Worm (Caenorhabditis elegans): ENCODE results near the gene lido-16.

Gene lido-16

DNA sequence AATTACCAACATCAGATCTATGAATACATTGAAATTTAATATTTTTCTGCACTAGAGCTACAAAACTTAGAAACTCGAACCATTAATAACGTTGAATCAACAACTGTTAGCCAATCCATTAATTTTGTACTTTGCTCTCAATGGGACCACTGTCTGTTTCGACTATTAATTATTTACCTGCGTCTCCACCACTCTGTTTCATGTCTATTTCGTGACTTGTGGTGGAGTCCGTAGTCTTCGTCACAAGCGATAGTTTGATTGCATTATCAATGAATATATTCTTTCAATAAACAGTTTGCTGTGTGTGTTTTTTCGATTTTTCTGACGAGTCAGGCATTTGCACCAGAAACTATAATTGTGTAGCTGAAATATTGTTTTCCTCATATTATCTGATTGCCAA, 1.6 kb upstream of the lido-16 start:
- TF ChIP-seq fkh-6 (tag; optimal IDR thresholded peaks at IDR 0.05) (no peak), rnt-1 (tag; optimal IDR thresholded peaks at IDR 0.05) (peak; percentile 16), madf-2 (tag; optimal IDR thresholded peaks at IDR 0.05) (no peak), npax-4 (tag; optimal IDR thresholded peaks at IDR 0.05) (no peak), pha-2 (tag; optimal IDR thresholded peaks at IDR 0.05) (no peak), ceh-22 (tag; optimal IDR thresholded peaks at IDR 0.05) (no peak), ahr-1 (tag; optimal IDR thresholded peaks at IDR 0.05) (no peak), pros-1 (tag; optimal IDR thresholded peaks at IDR 0.05) (no peak), lin-11 (tag; optimal IDR thresholded peaks at IDR 0.05) (no peak), fkh-10 (GFP tag; optimal IDR thresholded peaks at IDR 0.05) (no peak), hlh-13 (GFP tag; optimal IDR thresholded peaks at IDR 0.05) (no peak), unc-55 (GFP tag; optimal IDR thresholded peaks at IDR 0.05) (peak; percentile 31), pax-1 (tag; optimal IDR thresholded peaks at IDR 0.05) (no peak), ceh-30 (tag; optimal IDR thresholded peaks at IDR 0.05) (no peak), pha-4 (tag; optimal IDR thresholded peaks at IDR 0.05) (no peak), T23F11.4 (GFP tag; optimal IDR thresholded peaks at IDR 0.05) (no peak), odd-2 (tag; optimal IDR thresholded peaks at IDR 0.05) (no peak)

DNA sequence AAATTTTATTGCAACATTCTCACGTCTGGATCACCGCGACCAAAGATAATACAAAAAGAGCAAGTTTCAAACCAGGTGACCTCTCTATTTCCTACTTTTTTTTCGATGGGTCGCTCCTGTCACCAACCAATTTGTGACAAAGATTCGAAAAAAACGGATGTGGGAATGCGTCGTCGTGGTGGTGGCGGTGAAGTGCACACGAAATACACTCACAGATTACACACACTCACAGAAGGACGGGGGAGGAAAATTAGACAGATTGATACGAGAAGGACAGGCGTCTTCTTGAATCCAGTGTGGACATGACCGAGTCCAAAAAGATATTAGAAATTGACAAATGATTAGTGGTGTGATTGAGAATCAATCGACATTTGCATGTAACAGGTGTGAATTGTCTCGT, 2.0 kb downstream of the lido-16 start:
- TF ChIP-seq unc-55 (GFP tag; optimal IDR thresholded peaks at IDR 0.05): peak; percentile 50
- TF ChIP-seq ets-4 (tag; optimal IDR thresholded peaks at IDR 0.05): no peak
- TF ChIP-seq ama-1 (optimal IDR thresholded peaks at IDR 0.05): no peak
- TF ChIP-seq gmeb-2 (tag; optimal IDR thresholded peaks at IDR 0.05): no peak
- no peak for TF ChIP-seq ceh-31 (tag; optimal IDR thresholded peaks at IDR 0.05)
- TF ChIP-seq fkh-6 (tag; optimal IDR thresholded peaks at IDR 0.05): no peak
- no peak for TF ChIP-seq ceh-19 (GFP tag; optimal IDR thresholded peaks at IDR 0.05)
- TF ChIP-seq ceh-34 (tag; optimal IDR thresholded peaks at IDR 0.05): no peak

DNA sequence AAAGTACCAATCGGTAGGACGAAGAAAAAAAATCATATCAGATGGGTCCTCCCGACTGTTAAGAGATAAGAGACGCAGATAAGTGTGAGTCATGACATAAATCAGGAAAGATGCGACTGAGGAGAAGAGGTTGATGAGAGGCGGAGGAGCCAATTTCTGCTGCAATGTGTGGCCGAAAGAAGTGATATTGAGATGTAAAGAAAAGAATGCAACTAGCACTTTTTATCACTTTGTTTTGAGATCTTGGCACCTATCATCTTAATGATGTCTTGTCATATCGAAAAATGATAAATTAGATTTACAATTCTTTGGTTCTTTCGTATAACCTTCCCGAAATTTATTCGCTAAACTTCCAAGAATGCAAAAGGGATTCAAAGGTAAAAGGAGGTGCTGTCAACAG, 2.7 kb downstream of the lido-16 start, which contains the start of gene del-10:
Gene del-10 (minus strand): TSS at position 24 of the 400 bp plus-strand sequence.
- TF ChIP-seq ceh-45 (GFP tag; IDR thresholded peaks at IDR 0.05) (no peak), ceh-18 (tag; optimal IDR thresholded peaks at IDR 0.05) (peak; percentile 15), unc-55 (GFP tag; optimal IDR thresholded peaks at IDR 0.05) (peak; percentile 39), ceh-9 (tag; optimal IDR thresholded peaks at IDR 0.05) (no peak)

DNA sequence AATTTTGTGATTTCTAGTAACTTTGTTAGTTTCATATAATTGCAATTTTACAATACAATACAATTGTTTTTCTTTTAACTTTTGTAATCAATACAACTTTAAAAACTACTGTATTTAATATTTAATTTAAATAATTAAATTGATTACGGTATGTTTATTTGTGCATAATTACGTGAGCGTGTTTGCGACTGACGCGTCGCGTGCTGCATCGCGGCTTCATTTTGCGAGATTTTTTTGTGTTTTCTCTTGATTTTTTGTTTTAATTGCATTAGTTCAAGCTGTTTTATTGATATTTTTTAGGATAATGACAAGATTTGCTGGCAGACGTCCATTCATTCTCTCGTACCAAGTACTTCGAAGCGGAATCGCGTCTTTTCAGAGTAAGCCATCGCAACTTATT, 8.1 kb downstream of the lido-16 start, which contains the start of gene T28D9.4:
Gene T28D9.4 (plus strand): TSS at position 301 of the 400 bp plus-strand sequence.
- TF ChIP-seq hlh-8 (tag; optimal IDR thresholded peaks at IDR 0.05) (no peak), pat-9 (tag; optimal IDR thresholded peaks at IDR 0.05) (no peak), sdc-2 (tag; optimal IDR thresholded peaks at IDR 0.05) (no peak), fax-1 (tag; optimal IDR thresholded peaks at IDR 0.05) (no peak), npax-4 (tag; optimal IDR thresholded peaks at IDR 0.05) (no peak), elt-2 (tag; optimal IDR thresholded peaks at IDR 0.05) (no peak), unc-42 (tag; optimal IDR thresholded peaks at IDR 0.05) (no peak), ceh-14 (tag; optimal IDR thresholded peaks at IDR 0.05) (no peak), che-1 (tag; optimal IDR thresholded peaks at IDR 0.05) (no peak), nhr-232 (tag; optimal IDR thresholded peaks at IDR 0.05) (no peak), sox-4 (tag; optimal IDR thresholded peaks at IDR 0.05) (no peak), ama-1 (optimal IDR thresholded peaks at IDR 0.05) (no peak), pha-4 (tag; optimal IDR thresholded peaks at IDR 0.05) (no peak), pros-1 (tag; optimal IDR thresholded peaks at IDR 0.05) (no peak)

DNA sequence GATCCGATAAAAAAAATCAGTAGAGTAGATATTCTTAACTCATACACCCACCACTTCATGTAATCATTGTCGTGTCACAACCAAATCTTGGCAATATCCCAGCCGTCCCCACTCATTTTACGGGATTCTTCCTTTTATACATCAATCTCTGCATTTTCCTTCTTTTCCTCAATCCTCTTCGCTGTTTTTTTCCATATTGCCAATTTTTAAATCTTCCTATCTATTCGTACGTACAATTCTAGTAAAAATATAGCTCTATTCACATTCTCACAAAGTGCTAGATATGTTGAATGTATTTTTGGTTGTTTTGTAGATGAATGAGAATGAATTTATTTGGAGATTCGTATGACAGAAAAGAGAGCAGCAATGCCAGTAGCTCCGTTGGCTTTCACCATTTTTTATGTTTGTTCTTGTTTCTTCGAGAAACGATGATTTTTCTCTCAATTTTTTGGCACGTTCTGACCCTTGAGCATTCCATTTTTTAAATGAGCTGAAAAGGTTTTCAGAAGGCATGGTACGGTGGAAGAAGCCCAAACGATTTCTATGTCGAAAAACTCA, 9.5 kb downstream of the lido-16 start, which contains the start of gene T28D9.16:
Gene T28D9.16 (plus strand): TSS at position 508 of the 558 bp plus-strand sequence.
- TF ChIP-seq fkh-10 (GFP tag; optimal IDR thresholded peaks at IDR 0.05): no peak
- no peak for TF ChIP-seq unc-55 (GFP tag; optimal IDR thresholded peaks at IDR 0.05)
- no peak for TF ChIP-seq ceh-30 (tag; optimal IDR thresholded peaks at IDR 0.05)
- no peak for TF ChIP-seq K09A11.1 (tag; optimal IDR thresholded peaks at IDR 0.05; ENCODE audit: insufficient read depth)
- no peak for TF ChIP-seq ceh-2 (tag; optimal IDR thresholded peaks at IDR 0.05)
- TF ChIP-seq hlh-6 (tag; optimal IDR thresholded peaks at IDR 0.05): no peak
- no peak for TF ChIP-seq sox-4 (tag; optimal IDR thresholded peaks at IDR 0.05)
- no peak for TF ChIP-seq fkh-6 (tag; optimal IDR thresholded peaks at IDR 0.05)
- TF ChIP-seq pha-2 (tag; optimal IDR thresholded peaks at IDR 0.05): no peak
- TF ChIP-seq ceh-18 (tag; optimal IDR thresholded peaks at IDR 0.05): no peak
- TF ChIP-seq ceh-9 (tag; optimal IDR thresholded peaks at IDR 0.05): no peak
- no peak for TF ChIP-seq tbx-2 (tag; optimal IDR thresholded peaks at IDR 0.05)

Data from whole organism, late embryonic.